Worm (Caenorhabditis elegans) whole organism, late embryonic: ENCODE results near the gene ZK470.14.

Source experiments
- C08G9.2 ChIP-seq: sonication (generic microtip); optimal IDR thresholded peaks from 2 replicates; lab custom pipeline; 2016; ENCODE audit warnings: mild to moderate bottlenecking, missing genetic modification characterization, moderate library complexity, missing compliant biosample characterization
- C38D4.7 ChIP-seq: fragments of 200-800 bp; sonication (Bioruptor generic); optimal IDR thresholded peaks from 2 replicates; lab custom pipeline; 2018; ENCODE audit warnings: mild to moderate bottlenecking, missing genetic modification characterization, moderate library complexity, missing compliant biosample characterization
- F13H6.1 ChIP-seq: sonication (generic microtip); optimal IDR thresholded peaks from 2 replicates; lab custom pipeline; 2016; ENCODE audit warnings: missing genetic modification characterization, missing compliant biosample characterization
- ceh-22 ChIP-seq: sonication (generic microtip); optimal IDR thresholded peaks from 2 replicates; lab custom pipeline; 2017; ENCODE audit warnings: missing biosample characterization, missing genetic modification characterization
- ceh-30 ChIP-seq: fragments of 150-350 bp; optimal IDR thresholded peaks from 2 replicates; lab custom pipeline; 2014; ENCODE audit warnings: missing biosample characterization, missing genetic modification characterization
- ceh-31 ChIP-seq: sonication (generic microtip); optimal IDR thresholded peaks from 2 replicates; lab custom pipeline; 2016; ENCODE audit warnings: missing genetic modification characterization, missing compliant biosample characterization
- ceh-34 ChIP-seq: sonication (generic microtip); optimal IDR thresholded peaks from 2 replicates; lab custom pipeline; 2016; ENCODE audit warnings: mild to moderate bottlenecking, missing genetic modification characterization, missing compliant biosample characterization
- ceh-45 ChIP-seq: fragments of 200-800 bp; sonication (Bioruptor generic); IDR thresholded peaks from 2 replicates; pipeline ENCODE4 v1.3.6; 2022; ENCODE audit warnings: missing genetic modification reagents, missing genetic modification characterization, missing compliant biosample characterization
- ceh-48 ChIP-seq: sonication (generic microtip); optimal IDR thresholded peaks from 2 replicates; lab custom pipeline; 2016; ENCODE audit warnings: missing genetic modification characterization, inconsistent platforms, missing compliant biosample characterization
- ceh-9 ChIP-seq: sonication (generic microtip); optimal IDR thresholded peaks from 2 replicates; lab custom pipeline; 2016; ENCODE audit warnings: mild to moderate bottlenecking, missing genetic modification characterization, inconsistent platforms, missing compliant biosample characterization
- dmd-4 ChIP-seq: sonication (generic microtip); optimal IDR thresholded peaks from 2 replicates; lab custom pipeline; 2016; ENCODE audit warnings: borderline replicate concordance, missing genetic modification characterization, missing compliant biosample characterization
- dve-1 ChIP-seq: sonication (generic microtip); optimal IDR thresholded peaks from 2 replicates; lab custom pipeline; 2017; ENCODE audit warnings: antibody characterized with exemption, mild to moderate bottlenecking, missing genetic modification characterization, missing compliant biosample characterization
- elt-4 ChIP-seq: sonication (generic microtip); optimal IDR thresholded peaks from 2 replicates; lab custom pipeline; 2016; ENCODE audit warnings: missing genetic modification characterization, missing compliant biosample characterization
- ets-4 ChIP-seq: sonication (generic microtip); optimal IDR thresholded peaks from 2 replicates; lab custom pipeline; 2016; ENCODE audit warnings: missing genetic modification characterization, missing compliant biosample characterization
- hlh-13 ChIP-seq: fragments of 200-800 bp; sonication (Bioruptor generic); optimal IDR thresholded peaks from 2 replicates; lab custom pipeline; 2018; ENCODE audit warnings: mild to moderate bottlenecking, missing genetic modification characterization, missing compliant biosample characterization
- hlh-8 ChIP-seq: sonication (generic microtip); optimal IDR thresholded peaks from 2 replicates; lab custom pipeline; 2016; ENCODE audit warnings: missing genotype, missing genetic modification characterization, missing compliant biosample characterization
- lin-11 ChIP-seq: fragments of 200-800 bp; sonication (Bioruptor generic); optimal IDR thresholded peaks from 2 replicates; lab custom pipeline; 2018; ENCODE audit warnings: mild to moderate bottlenecking, missing genetic modification characterization, missing compliant biosample characterization
- madf-2 ChIP-seq: sonication (generic microtip); optimal IDR thresholded peaks from 2 replicates; lab custom pipeline; 2017; ENCODE audit warnings: missing genetic modification characterization, missing compliant biosample characterization
- nhr-232 ChIP-seq: sonication (generic microtip); optimal IDR thresholded peaks from 2 replicates; lab custom pipeline; 2016; ENCODE audit warnings: missing genetic modification characterization, missing compliant biosample characterization
- npax-4 ChIP-seq: sonication (generic microtip); optimal IDR thresholded peaks from 2 replicates; lab custom pipeline; 2016; ENCODE audit warnings: missing genetic modification characterization, missing compliant biosample characterization
- pat-9 ChIP-seq: fragments of 200-800 bp; sonication (Bioruptor generic); optimal IDR thresholded peaks from 2 replicates; lab custom pipeline; 2018; ENCODE audit warnings: mild to moderate bottlenecking, missing genetic modification characterization, moderate library complexity, missing compliant biosample characterization
- pqm-1 ChIP-seq: sonication (generic microtip); optimal IDR thresholded peaks from 2 replicates; lab custom pipeline; 2016; ENCODE audit warnings: missing genetic modification characterization, missing compliant biosample characterization
- pros-1 ChIP-seq: fragments of 150-350 bp; optimal IDR thresholded peaks from 2 replicates; lab custom pipeline; 2014; ENCODE audit warnings: missing biosample characterization, missing genetic modification reagents, missing genetic modification characterization
- sdc-2 ChIP-seq: sonication (generic microtip); optimal IDR thresholded peaks from 2 replicates; lab custom pipeline; 2016; ENCODE audit warnings: missing genotype, missing genetic modification characterization, missing compliant biosample characterization
- sox-2 ChIP-seq: fragments of 200-800 bp; sonication (Bioruptor generic); IDR thresholded peaks from 2 replicates; pipeline ENCODE4 v1.3.6; 2022; ENCODE audit warnings: missing genetic modification reagents, missing genetic modification characterization, missing compliant biosample characterization
- sox-4 ChIP-seq: sonication (generic microtip); optimal IDR thresholded peaks from 2 replicates; lab custom pipeline; 2017; ENCODE audit warnings: mild to moderate bottlenecking, missing genetic modification characterization, inconsistent platforms, missing compliant biosample characterization
- syd-9 ChIP-seq: sonication (generic microtip); optimal IDR thresholded peaks from 2 replicates; lab custom pipeline; 2016; ENCODE audit warnings: mild to moderate bottlenecking, missing genetic modification characterization, moderate library complexity, missing compliant biosample characterization
- ttx-3 ChIP-seq: sonication (generic microtip); optimal IDR thresholded peaks from 2 replicates; lab custom pipeline; 2016; ENCODE audit warnings: missing genetic modification reagents, missing genetic modification characterization, missing compliant biosample characterization
- unc-3 ChIP-seq, 2 experiments: fragments of 200-800 bp in 1 of 2; sonication (Bioruptor generic) in 1 of 2; sonication (generic microtip) in 1 of 2; conservative IDR thresholded peaks in 1 of 2; optimal IDR thresholded peaks in 1 of 2; 2 replicates each; pipeline versions ENCODE4 v1.3.6 to Lab custom; 2016 to 2022; ENCODE audit warnings: missing compliant biosample characterization in 2 of 2, missing genetic modification characterization in 2 of 2, missing genetic modification reagents in 1 of 2
- unc-55 ChIP-seq: sonication (generic microtip); optimal IDR thresholded peaks from 2 replicates; lab custom pipeline; 2017; ENCODE audit warnings: missing biosample characterization, missing genetic modification reagents, missing genetic modification characterization
- unc-86 ChIP-seq: sonication (generic microtip); optimal IDR thresholded peaks from 2 replicates; lab custom pipeline; 2016; ENCODE audit warnings: missing genetic modification characterization, missing compliant biosample characterization
- ztf-16 ChIP-seq: sonication (generic microtip); optimal IDR thresholded peaks from 2 replicates; lab custom pipeline; 2017; ENCODE audit warnings: missing genetic modification characterization, missing compliant biosample characterization

Gene ZK470.14

ce11 chrX:4132243-4132642 lies 35.0 kb upstream of the ZK470.14 start:
- TF ChIP-seq pat-9 (tag; lab: Kevin White, UChicago) (no peak), pqm-1 (tag; lab: Kevin White, UChicago) (no peak), ceh-34 (tag; lab: Kevin White, UChicago) (no peak), F13H6.1 (tag; lab: Kevin White, UChicago) (no peak)
- TF ChIP-seq, all 69 proteins: peak for 0

- TF ChIP-seq npax-4 (tag; lab: Kevin White, UChicago) (no peak), elt-4 (no peak), hlh-13 (no peak), ets-4 (tag; lab: Kevin White, UChicago) (no peak), unc-86 (tag; lab: Kevin White, UChicago) (no peak), ceh-9 (tag; lab: Kevin White, UChicago) (no peak)
These were observed 33.9 kb upstream of the ZK470.14 start for ce11 chrX:4133378-4133777.

- TF ChIP-seq ceh-30 = no peak
- no peak for TF ChIP-seq syd-9
- TF ChIP-seq C08G9.2 (tag; lab: Kevin White, UChicago) = no peak
These were observed 32.4 kb upstream of the ZK470.14 start, which contains the start of gene ZK470.2 for ce11 chrX:4134855-4135254. ZK470.2 (plus strand) TSS chrX:4135155.

ce11 chrX:4136547-4137311 lies 30.5 kb upstream of the ZK470.14 start:
- TF ChIP-seq hlh-8 (tag; lab: Kevin White, UChicago) = no peak
- TF ChIP-seq dve-1 (tag; lab: Kevin White, UChicago) = no peak
- no peak for TF ChIP-seq ztf-16 (tag; lab: Kevin White, UChicago)
- TF ChIP-seq madf-2 (tag; lab: Kevin White, UChicago) = no peak
- no peak for TF ChIP-seq sdc-2 (tag; lab: Kevin White, UChicago)
- no peak for TF ChIP-seq C38D4.7 (GFP tag; lab: Kevin White, UChicago)
- no peak for TF ChIP-seq ceh-22 (tag; lab: Kevin White, UChicago)
- no peak for TF ChIP-seq dmd-4
- TF ChIP-seq ceh-9 (tag; lab: Kevin White, UChicago) = no peak
- no peak for TF ChIP-seq nhr-232
- TF ChIP-seq ceh-30 = no peak
- no peak for TF ChIP-seq syd-9

- TF ChIP-seq nhr-232 (no peak), ttx-3 (tag; lab: Kevin White, UChicago) (no peak), ceh-22 (tag; lab: Kevin White, UChicago) (no peak), dve-1 (tag; lab: Kevin White, UChicago) (no peak), sox-4 (tag; lab: Kevin White, UChicago) (no peak)
These were observed 29.6 kb upstream of the ZK470.14 start for ce11 chrX:4137452-4138164.

ce11 chrX:4138413-4139193 lies 28.6 kb upstream of the ZK470.14 start:
- TF ChIP-seq sox-4 (tag; lab: Kevin White, UChicago) (no peak), unc-55 (GFP tag; lab: Kevin White, UChicago) (no peak), pros-1 (no peak), sox-2 (GFP tag; lab: Robert Waterston, UW) (no peak), ceh-31 (tag; lab: Kevin White, UChicago) (no peak), ceh-48 (no peak), ceh-34 (tag; lab: Kevin White, UChicago) (no peak), unc-3 (GFP tag; conservative IDR thresholded peaks at IDR 0.05; lab: Robert Waterston, UW) (no peak), unc-3 (tag; optimal IDR thresholded peaks at IDR 0.05; lab: Kevin White, UChicago) (no peak), ceh-45 (GFP tag; lab: Robert Waterston, UW) (no peak), nhr-232 (no peak), lin-11 (tag; lab: Kevin White, UChicago) (no peak)
